Worm (Caenorhabditis elegans) whole organism, late embryonic: Measurements from ENCODE around the gene sec-24.1.

Source experiments
- C08G9.2 ChIP-seq: sonication (generic microtip); optimal IDR thresholded peaks from 2 replicates; lab custom pipeline; 2016; ENCODE audit warnings: mild to moderate bottlenecking, missing genetic modification characterization, moderate library complexity, missing compliant biosample characterization
- C38D4.7 ChIP-seq: fragments of 200-800 bp; sonication (Bioruptor generic); optimal IDR thresholded peaks from 2 replicates; lab custom pipeline; 2018; ENCODE audit warnings: mild to moderate bottlenecking, missing genetic modification characterization, moderate library complexity, missing compliant biosample characterization
- F13H6.1 ChIP-seq: sonication (generic microtip); optimal IDR thresholded peaks from 2 replicates; lab custom pipeline; 2016; ENCODE audit warnings: missing genetic modification characterization, missing compliant biosample characterization
- K02D7.2 ChIP-seq: sonication (generic microtip); optimal IDR thresholded peaks from 2 replicates; lab custom pipeline; 2017; ENCODE audit warnings: mild to moderate bottlenecking, missing genetic modification characterization, missing compliant biosample characterization
- K09A11.1 ChIP-seq: sonication (generic microtip); optimal IDR thresholded peaks from 2 replicates; lab custom pipeline; 2017; ENCODE audit warnings: antibody characterized with exemption, mild to moderate bottlenecking, missing genetic modification characterization, missing compliant biosample characterization; ENCODE audit not compliant: insufficient read depth
- T23F11.4 ChIP-seq: fragments of 200-800 bp; sonication (Bioruptor generic); optimal IDR thresholded peaks from 2 replicates; lab custom pipeline; 2018; ENCODE audit warnings: mild to moderate bottlenecking, missing genetic modification characterization, missing compliant biosample characterization
- Y22D7AL.16 ChIP-seq: sonication (generic microtip); optimal IDR thresholded peaks from 2 replicates; lab custom pipeline; 2016; ENCODE audit warnings: missing genetic modification characterization, missing compliant biosample characterization
- ahr-1 ChIP-seq: sonication (generic microtip); optimal IDR thresholded peaks from 2 replicates; lab custom pipeline; 2016; ENCODE audit warnings: missing genetic modification characterization, missing compliant biosample characterization
- ceh-14 ChIP-seq: sonication (generic microtip); optimal IDR thresholded peaks from 2 replicates; lab custom pipeline; 2016; ENCODE audit warnings: missing genotype, missing genetic modification characterization, missing compliant biosample characterization
- ceh-19 ChIP-seq: fragments of 200-800 bp; sonication (Bioruptor generic); optimal IDR thresholded peaks from 2 replicates; lab custom pipeline; 2018; ENCODE audit warnings: mild to moderate bottlenecking, missing genetic modification characterization, missing compliant biosample characterization
- ceh-2 ChIP-seq: sonication (generic microtip); optimal IDR thresholded peaks from 2 replicates; lab custom pipeline; 2016; ENCODE audit warnings: missing genotype, missing genetic modification characterization, missing compliant biosample characterization
- ceh-22 ChIP-seq: sonication (generic microtip); optimal IDR thresholded peaks from 2 replicates; lab custom pipeline; 2017; ENCODE audit warnings: missing biosample characterization, missing genetic modification characterization
- ceh-24 ChIP-seq: sonication (generic microtip); optimal IDR thresholded peaks from 2 replicates; lab custom pipeline; 2016; ENCODE audit warnings: mild to moderate bottlenecking, missing genetic modification characterization, missing compliant biosample characterization
- ceh-30 ChIP-seq: fragments of 150-350 bp; optimal IDR thresholded peaks from 2 replicates; lab custom pipeline; 2014; ENCODE audit warnings: missing biosample characterization, missing genetic modification characterization
- ceh-31 ChIP-seq: sonication (generic microtip); optimal IDR thresholded peaks from 2 replicates; lab custom pipeline; 2016; ENCODE audit warnings: missing genetic modification characterization, missing compliant biosample characterization
- ceh-34 ChIP-seq: sonication (generic microtip); optimal IDR thresholded peaks from 2 replicates; lab custom pipeline; 2016; ENCODE audit warnings: mild to moderate bottlenecking, missing genetic modification characterization, missing compliant biosample characterization
- ceh-45 ChIP-seq: fragments of 200-800 bp; sonication (Bioruptor generic); IDR thresholded peaks from 2 replicates; pipeline ENCODE4 v1.3.6; 2022; ENCODE audit warnings: missing genetic modification reagents, missing genetic modification characterization, missing compliant biosample characterization
- ceh-48 ChIP-seq: sonication (generic microtip); optimal IDR thresholded peaks from 2 replicates; lab custom pipeline; 2016; ENCODE audit warnings: missing genetic modification characterization, inconsistent platforms, missing compliant biosample characterization
- ceh-6 ChIP-seq: fragments of 200-800 bp; sonication (Bioruptor generic); optimal IDR thresholded peaks from 2 replicates; lab custom pipeline; 2018; ENCODE audit warnings: mild to moderate bottlenecking, missing genetic modification characterization, missing compliant biosample characterization
- ceh-9 ChIP-seq: sonication (generic microtip); optimal IDR thresholded peaks from 2 replicates; lab custom pipeline; 2016; ENCODE audit warnings: mild to moderate bottlenecking, missing genetic modification characterization, inconsistent platforms, missing compliant biosample characterization
- dmd-4 ChIP-seq: sonication (generic microtip); optimal IDR thresholded peaks from 2 replicates; lab custom pipeline; 2016; ENCODE audit warnings: borderline replicate concordance, missing genetic modification characterization, missing compliant biosample characterization
- elt-2 ChIP-seq: sonication (generic microtip); optimal IDR thresholded peaks from 2 replicates; lab custom pipeline; 2016; ENCODE audit warnings: missing genetic modification reagents, missing genetic modification characterization, missing compliant biosample characterization
- elt-4 ChIP-seq: sonication (generic microtip); optimal IDR thresholded peaks from 2 replicates; lab custom pipeline; 2016; ENCODE audit warnings: missing genetic modification characterization, missing compliant biosample characterization
- ets-4 ChIP-seq: sonication (generic microtip); optimal IDR thresholded peaks from 2 replicates; lab custom pipeline; 2016; ENCODE audit warnings: missing genetic modification characterization, missing compliant biosample characterization
- eyg-1 ChIP-seq: sonication (generic microtip); optimal IDR thresholded peaks from 2 replicates; lab custom pipeline; 2016; ENCODE audit warnings: missing genotype, missing genetic modification characterization, missing compliant biosample characterization
- fax-1 ChIP-seq: sonication (generic microtip); optimal IDR thresholded peaks from 2 replicates; lab custom pipeline; 2016; ENCODE audit warnings: missing genotype, missing genetic modification characterization, missing compliant biosample characterization
- fkh-6 ChIP-seq: sonication (generic microtip); optimal IDR thresholded peaks from 2 replicates; lab custom pipeline; 2016; ENCODE audit warnings: missing genetic modification characterization, missing compliant biosample characterization
- gmeb-2 ChIP-seq: sonication (generic microtip); optimal IDR thresholded peaks from 2 replicates; lab custom pipeline; 2016; ENCODE audit warnings: missing genetic modification characterization, inconsistent platforms, missing compliant biosample characterization
- hlh-13 ChIP-seq: fragments of 200-800 bp; sonication (Bioruptor generic); optimal IDR thresholded peaks from 2 replicates; lab custom pipeline; 2018; ENCODE audit warnings: mild to moderate bottlenecking, missing genetic modification characterization, missing compliant biosample characterization
- hlh-30 ChIP-seq: sonication (generic microtip); optimal IDR thresholded peaks from 2 replicates; lab custom pipeline; 2017; ENCODE audit warnings: antibody characterized with exemption, missing genetic modification characterization, missing compliant biosample characterization; ENCODE audit not compliant: insufficient read depth
- hlh-6 ChIP-seq: sonication (generic microtip); optimal IDR thresholded peaks from 2 replicates; lab custom pipeline; 2016; ENCODE audit warnings: missing genotype, missing genetic modification characterization, missing compliant biosample characterization
- hlh-8 ChIP-seq: sonication (generic microtip); optimal IDR thresholded peaks from 2 replicates; lab custom pipeline; 2016; ENCODE audit warnings: missing genotype, missing genetic modification characterization, missing compliant biosample characterization
- lin-11 ChIP-seq: fragments of 200-800 bp; sonication (Bioruptor generic); optimal IDR thresholded peaks from 2 replicates; lab custom pipeline; 2018; ENCODE audit warnings: mild to moderate bottlenecking, missing genetic modification characterization, missing compliant biosample characterization
- madf-2 ChIP-seq: sonication (generic microtip); optimal IDR thresholded peaks from 2 replicates; lab custom pipeline; 2017; ENCODE audit warnings: missing genetic modification characterization, missing compliant biosample characterization
- mec-3 ChIP-seq: sonication (generic microtip); optimal IDR thresholded peaks from 2 replicates; lab custom pipeline; 2016; ENCODE audit warnings: borderline replicate concordance, missing genetic modification characterization, missing compliant biosample characterization
- nhr-11 ChIP-seq: fragments of 150-350 bp; optimal IDR thresholded peaks from 2 replicates; lab custom pipeline; 2014; ENCODE audit warnings: missing biosample characterization, missing genetic modification characterization
- nhr-232 ChIP-seq: sonication (generic microtip); optimal IDR thresholded peaks from 2 replicates; lab custom pipeline; 2016; ENCODE audit warnings: missing genetic modification characterization, missing compliant biosample characterization
- npax-4 ChIP-seq: sonication (generic microtip); optimal IDR thresholded peaks from 2 replicates; lab custom pipeline; 2016; ENCODE audit warnings: missing genetic modification characterization, missing compliant biosample characterization
- pag-3 ChIP-seq: sonication (generic microtip); optimal IDR thresholded peaks from 2 replicates; lab custom pipeline; 2016; ENCODE audit warnings: missing compliant biosample characterization, missing genetic modification characterization, borderline replicate concordance
- pat-9 ChIP-seq: fragments of 200-800 bp; sonication (Bioruptor generic); optimal IDR thresholded peaks from 2 replicates; lab custom pipeline; 2018; ENCODE audit warnings: mild to moderate bottlenecking, missing genetic modification characterization, moderate library complexity, missing compliant biosample characterization
- pax-1 ChIP-seq: fragments of 150-350 bp; optimal IDR thresholded peaks from 2 replicates; lab custom pipeline; 2014; ENCODE audit warnings: missing biosample characterization, missing genetic modification characterization
- pha-2 ChIP-seq: sonication (generic microtip); optimal IDR thresholded peaks from 2 replicates; lab custom pipeline; 2017; ENCODE audit warnings: mild to moderate bottlenecking, missing genetic modification characterization, missing compliant biosample characterization
- pha-4 ChIP-seq: fragments of 150-350 bp; optimal IDR thresholded peaks from 2 replicates; lab custom pipeline; 2018; ENCODE audit warnings: missing biosample characterization, missing genetic modification reagents, missing genetic modification characterization
- pqm-1 ChIP-seq: sonication (generic microtip); optimal IDR thresholded peaks from 2 replicates; lab custom pipeline; 2016; ENCODE audit warnings: missing genetic modification characterization, missing compliant biosample characterization
- pros-1 ChIP-seq: fragments of 150-350 bp; optimal IDR thresholded peaks from 2 replicates; lab custom pipeline; 2014; ENCODE audit warnings: missing biosample characterization, missing genetic modification reagents, missing genetic modification characterization
- rnt-1 ChIP-seq: sonication (generic microtip); optimal IDR thresholded peaks from 2 replicates; lab custom pipeline; 2016; ENCODE audit warnings: missing genetic modification characterization, missing compliant biosample characterization
- sox-4 ChIP-seq: sonication (generic microtip); optimal IDR thresholded peaks from 2 replicates; lab custom pipeline; 2017; ENCODE audit warnings: mild to moderate bottlenecking, missing genetic modification characterization, inconsistent platforms, missing compliant biosample characterization
- syd-9 ChIP-seq: sonication (generic microtip); optimal IDR thresholded peaks from 2 replicates; lab custom pipeline; 2016; ENCODE audit warnings: mild to moderate bottlenecking, missing genetic modification characterization, moderate library complexity, missing compliant biosample characterization
- tbx-2 ChIP-seq: sonication (generic microtip); optimal IDR thresholded peaks from 2 replicates; lab custom pipeline; 2016; ENCODE audit warnings: missing genetic modification characterization, missing compliant biosample characterization
- tbx-7 ChIP-seq: sonication (generic microtip); optimal IDR thresholded peaks from 2 replicates; lab custom pipeline; 2016; ENCODE audit warnings: missing genotype, missing genetic modification characterization, missing compliant biosample characterization
- unc-3 ChIP-seq, 2 experiments: fragments of 200-800 bp in 1 of 2; sonication (Bioruptor generic) in 1 of 2; sonication (generic microtip) in 1 of 2; conservative IDR thresholded peaks in 1 of 2; optimal IDR thresholded peaks in 1 of 2; 2 replicates each; pipeline versions ENCODE4 v1.3.6 to Lab custom; 2016 to 2022; ENCODE audit warnings: missing compliant biosample characterization in 2 of 2, missing genetic modification characterization in 2 of 2, missing genetic modification reagents in 1 of 2
- unc-55 ChIP-seq: sonication (generic microtip); optimal IDR thresholded peaks from 2 replicates; lab custom pipeline; 2017; ENCODE audit warnings: missing biosample characterization, missing genetic modification reagents, missing genetic modification characterization
- unc-86 ChIP-seq: sonication (generic microtip); optimal IDR thresholded peaks from 2 replicates; lab custom pipeline; 2016; ENCODE audit warnings: missing genetic modification characterization, missing compliant biosample characterization

The sec-24.1 gene

ce11 chrIV:11524241-11524692 is 41.7 kb downstream of the sec-24.1 start, which contains the start of gene mep-1:
TSS of gene mep-1 (plus strand) at chrIV:11524642.
- TF ChIP-seq ceh-14 (tag; lab: Kevin White, UChicago) (no peak), pat-9 (no peak), ceh-34 (tag; lab: Kevin White, UChicago) (peak; percentile 62), pros-1 (tag; lab: Kevin White, UChicago) (no peak), ceh-9 (tag; lab: Kevin White, UChicago) (no peak), madf-2 (tag; lab: Kevin White, UChicago) (peak; percentile 72), Y22D7AL.16 (tag; lab: Kevin White, UChicago) (no peak), syd-9 (tag; lab: Kevin White, UChicago) (no peak), lin-11 (tag; lab: Kevin White, UChicago) (no peak), ceh-30 (no peak), ceh-6 (peak; percentile 5), ceh-45 (GFP tag; lab: Robert Waterston, UW) (no peak), K02D7.2 (tag; lab: Kevin White, UChicago) (no peak), pax-1 (tag; lab: Kevin White, UChicago) (no peak), C08G9.2 (peak; percentile 17), dmd-4 (peak; percentile 55), npax-4 (tag; lab: Kevin White, UChicago) (no peak), sox-4 (tag; lab: Kevin White, UChicago) (no peak), nhr-232 (tag; lab: Kevin White, UChicago) (no peak), hlh-6 (tag; lab: Kevin White, UChicago) (no peak), hlh-30 (tag; lab: Kevin White, UChicago) (peak; percentile 31), T23F11.4 (GFP tag; lab: Kevin White, UChicago) (no peak), pha-4 (no peak), fax-1 (tag; lab: Kevin White, UChicago) (no peak), pha-2 (tag; lab: Kevin White, UChicago) (no peak), tbx-2 (peak; percentile 69), hlh-8 (no peak), F13H6.1 (no peak), fkh-6 (tag; lab: Kevin White, UChicago) (no peak), eyg-1 (peak; percentile 61), ets-4 (tag; lab: Kevin White, UChicago) (no peak), ceh-24 (tag; lab: Kevin White, UChicago) (no peak), ceh-19 (GFP tag; lab: Kevin White, UChicago) (no peak), pqm-1 (tag; lab: Kevin White, UChicago) (no peak), tbx-7 (tag; lab: Kevin White, UChicago) (no peak), C38D4.7 (GFP tag; lab: Kevin White, UChicago) (no peak), pag-3 (no peak), ceh-22 (no peak), unc-55 (GFP tag; lab: Kevin White, UChicago) (peak; percentile 5), gmeb-2 (no peak), ceh-31 (tag; lab: Kevin White, UChicago) (peak; percentile 65), ahr-1 (no peak), hlh-13 (GFP tag; lab: Kevin White, UChicago) (no peak), ceh-2 (tag; lab: Kevin White, UChicago) (no peak), K09A11.1 (tag; lab: Kevin White, UChicago) (no peak), elt-4 (tag; lab: Kevin White, UChicago) (no peak), nhr-11 (tag; lab: Kevin White, UChicago) (no peak), unc-86 (tag; lab: Kevin White, UChicago) (no peak), rnt-1 (peak; percentile 61), ceh-48 (no peak), elt-2 (no peak), mec-3 (tag; lab: Kevin White, UChicago) (no peak), unc-3 (GFP tag; conservative IDR thresholded peaks at IDR 0.05; lab: Robert Waterston, UW) (no peak), unc-3 (tag; optimal IDR thresholded peaks at IDR 0.05; lab: Kevin White, UChicago) (no peak)
